Worm (Caenorhabditis elegans) whole organism, late embryonic: ENCODE results near the gene str-151.

ENCODE experiments used
- C08G9.2 ChIP-seq: sonication (generic microtip); optimal IDR thresholded peaks from 2 replicates; lab custom pipeline; 2016; ENCODE audit warnings: mild to moderate bottlenecking, missing genetic modification characterization, moderate library complexity, missing compliant biosample characterization
- C38D4.7 ChIP-seq: fragments of 200-800 bp; sonication (Bioruptor generic); optimal IDR thresholded peaks from 2 replicates; lab custom pipeline; 2018; ENCODE audit warnings: mild to moderate bottlenecking, missing genetic modification characterization, moderate library complexity, missing compliant biosample characterization
- F13H6.1 ChIP-seq: sonication (generic microtip); optimal IDR thresholded peaks from 2 replicates; lab custom pipeline; 2016; ENCODE audit warnings: missing genetic modification characterization, missing compliant biosample characterization
- K02D7.2 ChIP-seq: sonication (generic microtip); optimal IDR thresholded peaks from 2 replicates; lab custom pipeline; 2017; ENCODE audit warnings: mild to moderate bottlenecking, missing genetic modification characterization, missing compliant biosample characterization
- Y22D7AL.16 ChIP-seq: sonication (generic microtip); optimal IDR thresholded peaks from 2 replicates; lab custom pipeline; 2016; ENCODE audit warnings: missing genetic modification characterization, missing compliant biosample characterization
- ahr-1 ChIP-seq: sonication (generic microtip); optimal IDR thresholded peaks from 2 replicates; lab custom pipeline; 2016; ENCODE audit warnings: missing genetic modification characterization, missing compliant biosample characterization
- ama-1 ChIP-seq: fragments of 150-350 bp; optimal IDR thresholded peaks from 2 replicates; lab custom pipeline; 2014
- ceh-18 ChIP-seq: sonication (generic microtip); optimal IDR thresholded peaks from 2 replicates; lab custom pipeline; 2016; ENCODE audit warnings: missing genetic modification characterization, missing compliant biosample characterization
- ceh-30 ChIP-seq: fragments of 150-350 bp; optimal IDR thresholded peaks from 2 replicates; lab custom pipeline; 2014; ENCODE audit warnings: missing biosample characterization, missing genetic modification characterization
- ceh-34 ChIP-seq: sonication (generic microtip); optimal IDR thresholded peaks from 2 replicates; lab custom pipeline; 2016; ENCODE audit warnings: mild to moderate bottlenecking, missing genetic modification characterization, missing compliant biosample characterization
- ceh-45 ChIP-seq: fragments of 200-800 bp; sonication (Bioruptor generic); IDR thresholded peaks from 2 replicates; pipeline ENCODE4 v1.3.6; 2022; ENCODE audit warnings: missing genetic modification reagents, missing genetic modification characterization, missing compliant biosample characterization
- ceh-48 ChIP-seq: sonication (generic microtip); optimal IDR thresholded peaks from 2 replicates; lab custom pipeline; 2016; ENCODE audit warnings: missing genetic modification characterization, inconsistent platforms, missing compliant biosample characterization
- ceh-6 ChIP-seq: fragments of 200-800 bp; sonication (Bioruptor generic); optimal IDR thresholded peaks from 2 replicates; lab custom pipeline; 2018; ENCODE audit warnings: mild to moderate bottlenecking, missing genetic modification characterization, missing compliant biosample characterization
- ceh-9 ChIP-seq: sonication (generic microtip); optimal IDR thresholded peaks from 2 replicates; lab custom pipeline; 2016; ENCODE audit warnings: mild to moderate bottlenecking, missing genetic modification characterization, inconsistent platforms, missing compliant biosample characterization
- dmd-4 ChIP-seq: sonication (generic microtip); optimal IDR thresholded peaks from 2 replicates; lab custom pipeline; 2016; ENCODE audit warnings: borderline replicate concordance, missing genetic modification characterization, missing compliant biosample characterization
- elt-2 ChIP-seq: sonication (generic microtip); optimal IDR thresholded peaks from 2 replicates; lab custom pipeline; 2016; ENCODE audit warnings: missing genetic modification reagents, missing genetic modification characterization, missing compliant biosample characterization
- elt-4 ChIP-seq: sonication (generic microtip); optimal IDR thresholded peaks from 2 replicates; lab custom pipeline; 2016; ENCODE audit warnings: missing genetic modification characterization, missing compliant biosample characterization
- eyg-1 ChIP-seq: sonication (generic microtip); optimal IDR thresholded peaks from 2 replicates; lab custom pipeline; 2016; ENCODE audit warnings: missing genotype, missing genetic modification characterization, missing compliant biosample characterization
- hlh-13 ChIP-seq: fragments of 200-800 bp; sonication (Bioruptor generic); optimal IDR thresholded peaks from 2 replicates; lab custom pipeline; 2018; ENCODE audit warnings: mild to moderate bottlenecking, missing genetic modification characterization, missing compliant biosample characterization
- hlh-6 ChIP-seq: sonication (generic microtip); optimal IDR thresholded peaks from 2 replicates; lab custom pipeline; 2016; ENCODE audit warnings: missing genotype, missing genetic modification characterization, missing compliant biosample characterization
- hlh-8 ChIP-seq: sonication (generic microtip); optimal IDR thresholded peaks from 2 replicates; lab custom pipeline; 2016; ENCODE audit warnings: missing genotype, missing genetic modification characterization, missing compliant biosample characterization
- lim-6 ChIP-seq: sonication (generic microtip); optimal IDR thresholded peaks from 2 replicates; lab custom pipeline; 2016; ENCODE audit warnings: missing genetic modification characterization, missing compliant biosample characterization
- lin-11 ChIP-seq: fragments of 200-800 bp; sonication (Bioruptor generic); optimal IDR thresholded peaks from 2 replicates; lab custom pipeline; 2018; ENCODE audit warnings: mild to moderate bottlenecking, missing genetic modification characterization, missing compliant biosample characterization
- mec-3 ChIP-seq: sonication (generic microtip); optimal IDR thresholded peaks from 2 replicates; lab custom pipeline; 2016; ENCODE audit warnings: borderline replicate concordance, missing genetic modification characterization, missing compliant biosample characterization
- nfya-1 ChIP-seq: sonication (generic microtip); optimal IDR thresholded peaks from 2 replicates; lab custom pipeline; 2017; ENCODE audit warnings: missing genetic modification characterization, mild to moderate bottlenecking, missing compliant biosample characterization, antibody characterized with exemption, moderate library complexity
- nhr-11 ChIP-seq: fragments of 150-350 bp; optimal IDR thresholded peaks from 2 replicates; lab custom pipeline; 2014; ENCODE audit warnings: missing biosample characterization, missing genetic modification characterization
- nhr-232 ChIP-seq: sonication (generic microtip); optimal IDR thresholded peaks from 2 replicates; lab custom pipeline; 2016; ENCODE audit warnings: missing genetic modification characterization, missing compliant biosample characterization
- odd-2 ChIP-seq: sonication (generic microtip); optimal IDR thresholded peaks from 2 replicates; lab custom pipeline; 2017; ENCODE audit warnings: antibody characterized with exemption, mild to moderate bottlenecking, missing genetic modification characterization, missing compliant biosample characterization
- pag-3 ChIP-seq: sonication (generic microtip); optimal IDR thresholded peaks from 2 replicates; lab custom pipeline; 2016; ENCODE audit warnings: missing compliant biosample characterization, missing genetic modification characterization, borderline replicate concordance
- pat-9 ChIP-seq: fragments of 200-800 bp; sonication (Bioruptor generic); optimal IDR thresholded peaks from 2 replicates; lab custom pipeline; 2018; ENCODE audit warnings: mild to moderate bottlenecking, missing genetic modification characterization, moderate library complexity, missing compliant biosample characterization
- pax-1 ChIP-seq: fragments of 150-350 bp; optimal IDR thresholded peaks from 2 replicates; lab custom pipeline; 2014; ENCODE audit warnings: missing biosample characterization, missing genetic modification characterization
- pha-2 ChIP-seq: sonication (generic microtip); optimal IDR thresholded peaks from 2 replicates; lab custom pipeline; 2017; ENCODE audit warnings: mild to moderate bottlenecking, missing genetic modification characterization, missing compliant biosample characterization
- pha-4 ChIP-seq: fragments of 150-350 bp; optimal IDR thresholded peaks from 2 replicates; lab custom pipeline; 2018; ENCODE audit warnings: missing biosample characterization, missing genetic modification reagents, missing genetic modification characterization
- rnt-1 ChIP-seq: sonication (generic microtip); optimal IDR thresholded peaks from 2 replicates; lab custom pipeline; 2016; ENCODE audit warnings: missing genetic modification characterization, missing compliant biosample characterization
- sox-4 ChIP-seq: sonication (generic microtip); optimal IDR thresholded peaks from 2 replicates; lab custom pipeline; 2017; ENCODE audit warnings: mild to moderate bottlenecking, missing genetic modification characterization, inconsistent platforms, missing compliant biosample characterization
- ttx-3 ChIP-seq: sonication (generic microtip); optimal IDR thresholded peaks from 2 replicates; lab custom pipeline; 2016; ENCODE audit warnings: missing genetic modification reagents, missing genetic modification characterization, missing compliant biosample characterization
- unc-3 ChIP-seq, 2 experiments: fragments of 200-800 bp in 1 of 2; sonication (Bioruptor generic) in 1 of 2; sonication (generic microtip) in 1 of 2; conservative IDR thresholded peaks in 1 of 2; optimal IDR thresholded peaks in 1 of 2; 2 replicates each; pipeline versions ENCODE4 v1.3.6 to Lab custom; 2016 to 2022; ENCODE audit warnings: missing compliant biosample characterization in 2 of 2, missing genetic modification characterization in 2 of 2, missing genetic modification reagents in 1 of 2
- unc-55 ChIP-seq: sonication (generic microtip); optimal IDR thresholded peaks from 2 replicates; lab custom pipeline; 2017; ENCODE audit warnings: missing biosample characterization, missing genetic modification reagents, missing genetic modification characterization
- unc-86 ChIP-seq: sonication (generic microtip); optimal IDR thresholded peaks from 2 replicates; lab custom pipeline; 2016; ENCODE audit warnings: missing genetic modification characterization, missing compliant biosample characterization
- zip-5 ChIP-seq: sonication (generic microtip); optimal IDR thresholded peaks from 2 replicates; lab custom pipeline; 2016; ENCODE audit warnings: missing genetic modification characterization, missing compliant biosample characterization

Gene str-151

ce11 chrV:16581061-16581460 is 5.1 kb downstream of the str-151 start:
- TF ChIP-seq dmd-4 (tag; lab: Kevin White, UChicago) (no peak), mec-3 (tag; lab: Kevin White, UChicago) (no peak), K02D7.2 (tag; lab: Kevin White, UChicago) (no peak)
- TF ChIP-seq, all 69 proteins: peak for 0

ce11 chrV:16582973-16583372 is 7.0 kb downstream of the str-151 start, which contains the start of gene str-150:
Gene str-150 (plus strand): TSS chrV:16583273.
- no peak for TF ChIP-seq sox-4 (tag; lab: Kevin White, UChicago)
- TF ChIP-seq Y22D7AL.16 (tag; lab: Kevin White, UChicago), result no peak
- no peak for TF ChIP-seq ama-1 (lab: Kevin White, UChicago)
- no peak for TF ChIP-seq hlh-6
- no peak for TF ChIP-seq unc-3 (GFP tag; conservative IDR thresholded peaks at IDR 0.05; lab: Robert Waterston, UW)
- no peak for TF ChIP-seq unc-3 (tag; optimal IDR thresholded peaks at IDR 0.05; lab: Kevin White, UChicago)
- TF ChIP-seq pax-1 (tag; lab: Kevin White, UChicago), result no peak
- TF ChIP-seq ceh-18 (tag; lab: Kevin White, UChicago), result no peak
- TF ChIP-seq pha-4 (tag; lab: Kevin White, UChicago), result no peak

- TF ChIP-seq lin-11, result no peak
- no peak for TF ChIP-seq dmd-4 (tag; lab: Kevin White, UChicago)
- no peak for TF ChIP-seq odd-2 (tag; lab: Kevin White, UChicago)
- TF ChIP-seq unc-55, result no peak
- TF ChIP-seq ceh-6 (GFP tag; lab: Kevin White, UChicago), result no peak
- TF ChIP-seq ceh-18 (tag; lab: Kevin White, UChicago), result no peak
- no peak for TF ChIP-seq elt-4 (tag; lab: Kevin White, UChicago)
- TF ChIP-seq mec-3 (tag; lab: Kevin White, UChicago), result no peak
- TF ChIP-seq unc-86 (tag; lab: Kevin White, UChicago), result no peak
- no peak for TF ChIP-seq elt-2 (tag; lab: Kevin White, UChicago)
- TF ChIP-seq, all 69 proteins: peak for 0
These were observed 12.4 kb downstream of the str-151 start, which contains the start of gene srw-73 for ce11 chrV:16588428-16588827. Gene srw-73 (minus strand): TSS chrV:16588528.

ce11 chrV:16589488-16589887 is 13.5 kb downstream of the str-151 start:
- TF ChIP-seq unc-55, result no peak
- TF ChIP-seq ceh-34 (tag; lab: Kevin White, UChicago), result no peak
- TF ChIP-seq ceh-9 (tag; lab: Kevin White, UChicago), result no peak
- TF ChIP-seq zip-5 (tag; lab: Kevin White, UChicago), result no peak
- TF ChIP-seq ttx-3 (tag; lab: Kevin White, UChicago), result no peak

ce11 chrV:16591992-16592798 is 16.2 kb downstream of the str-151 start, which contains the start of gene srh-269:
Gene srh-269 (minus strand): TSS chrV:16592042.
- TF ChIP-seq ceh-9 (tag; lab: Kevin White, UChicago), result peak; percentile 13
- no peak for TF ChIP-seq eyg-1 (tag; lab: Kevin White, UChicago)
- peak; percentile 45 for TF ChIP-seq F13H6.1 (tag; lab: Kevin White, UChicago)
- no peak for TF ChIP-seq nhr-11 (tag; lab: Kevin White, UChicago)
- TF ChIP-seq C38D4.7 (GFP tag; lab: Kevin White, UChicago), result peak; percentile 70
- TF ChIP-seq lim-6 (tag; lab: Kevin White, UChicago), result peak; percentile 23
- TF ChIP-seq pha-4 (tag; lab: Kevin White, UChicago), result no peak
- peak; percentile 56 for TF ChIP-seq pat-9 (tag; lab: Kevin White, UChicago)
- peak; percentile 11 for TF ChIP-seq ahr-1 (tag; lab: Kevin White, UChicago)
- peak; percentile 70 for TF ChIP-seq pha-2
- TF ChIP-seq C08G9.2 (tag; lab: Kevin White, UChicago), result peak; percentile 61
- TF ChIP-seq ceh-30 (tag; lab: Kevin White, UChicago), result no peak
- TF ChIP-seq nfya-1 (tag; lab: Kevin White, UChicago), result peak; percentile 61
- TF ChIP-seq hlh-13, result peak; percentile 64
- TF ChIP-seq elt-4 (tag; lab: Kevin White, UChicago), result no peak
- TF ChIP-seq ceh-34 (tag; lab: Kevin White, UChicago), result peak; percentile 68
- peak; percentile 24 for TF ChIP-seq ceh-48 (tag; lab: Kevin White, UChicago)
- no peak for TF ChIP-seq ceh-45 (GFP tag; lab: Robert Waterston, UW)
- peak; percentile 50 for TF ChIP-seq K02D7.2 (tag; lab: Kevin White, UChicago)
- TF ChIP-seq elt-2 (tag; lab: Kevin White, UChicago), result peak; percentile 73
- no peak for TF ChIP-seq mec-3 (tag; lab: Kevin White, UChicago)
- TF ChIP-seq rnt-1 (tag; lab: Kevin White, UChicago), result peak; percentile 74
- peak; percentile 53 for TF ChIP-seq nhr-232
- no peak for TF ChIP-seq pag-3 (tag; lab: Kevin White, UChicago)
- TF ChIP-seq hlh-8 (tag; lab: Kevin White, UChicago), result no peak
- TF ChIP-seq lin-11, result peak; percentile 58
